Worm (Caenorhabditis elegans): ENCODE results near the gene F40G9.19.

- TF ChIP-seq dao-5 (tag; optimal IDR thresholded peaks at IDR 0.05) (no peak), him-1 (tag; optimal IDR thresholded peaks at IDR 0.05) (no peak), W03F9.2 (tag; optimal IDR thresholded peaks at IDR 0.05) (no peak)
Observed at ce11 chrIII:157980-158379, 15.6 kb upstream of the F40G9.19 start.
